Worm (Caenorhabditis elegans): ENCODE results near the gene fbxa-114.

ce11 chrV:20171941-20172340 lies 29.5 kb upstream of the fbxa-114 start, which contains the start of gene srw-39:
- no peak for TF ChIP-seq nhr-111 (GFP tag; optimal IDR thresholded peaks at IDR 0.05)
- TF ChIP-seq dpl-1 (GFP tag; optimal IDR thresholded peaks at IDR 0.05): no peak
- TF ChIP-seq nhr-11 (tag; optimal IDR thresholded peaks at IDR 0.05): no peak
- no peak for TF ChIP-seq aly-2 (tag; optimal IDR thresholded peaks at IDR 0.05)
- TF ChIP-seq sdz-12 (GFP tag; optimal IDR thresholded peaks at IDR 0.05): no peak
